Worm (Caenorhabditis elegans): ENCODE data around the gene mxl-1.

- TF ChIP-seq unc-39 (tag; optimal IDR thresholded peaks at IDR 0.05) = no peak
- no peak for TF ChIP-seq elt-3 (tag; optimal IDR thresholded peaks at IDR 0.05)
- no peak for TF ChIP-seq snpc-4 (tag; optimal IDR thresholded peaks at IDR 0.05)
- no peak for TF ChIP-seq unc-62 (GFP tag; optimal IDR thresholded peaks at IDR 0.05)
- no peak for TF ChIP-seq blmp-1 (tag; optimal IDR thresholded peaks at IDR 0.05)
- TF ChIP-seq elt-1 (tag; optimal IDR thresholded peaks at IDR 0.05; ENCODE audit: borderline replicate concordance, insufficient read depth) = no peak
- no peak for TF ChIP-seq nhr-76 (tag; optimal IDR thresholded peaks at IDR 0.05)
- TF ChIP-seq mab-5 (tag; optimal IDR thresholded peaks at IDR 0.05) = no peak
Observed at ce11 chrV:11235876-11236275, 8.8 kb upstream of the mxl-1 start.
